Fruit fly (Drosophila melanogaster) whole organism, pupa: ENCODE results near the gene CG14983.
A peak's percentile ranks its signal among the peaks of the same experiment; 100 is the strongest.

Source experiments
- CG34367 ChIP-seq: fragments of 200-800 bp; sonication (Bioruptor generic); optimal IDR thresholded peaks from 2 replicates; lab custom pipeline; 2018; ENCODE audit warnings: missing biosample characterization, mild to moderate bottlenecking, missing genetic modification characterization
- Pif1A ChIP-seq: fragments of 200-800 bp; sonication (Bioruptor generic); optimal IDR thresholded peaks from 3 replicates; lab custom pipeline; 2016; ENCODE audit warnings: missing biosample characterization, missing genetic modification characterization
- gl ChIP-seq: fragments of 200-800 bp; sonication (Bioruptor generic); optimal IDR thresholded peaks from 2 replicates; lab custom pipeline; 2018; ENCODE audit warnings: missing biosample characterization, mild to moderate bottlenecking, missing genetic modification characterization

DNA sequence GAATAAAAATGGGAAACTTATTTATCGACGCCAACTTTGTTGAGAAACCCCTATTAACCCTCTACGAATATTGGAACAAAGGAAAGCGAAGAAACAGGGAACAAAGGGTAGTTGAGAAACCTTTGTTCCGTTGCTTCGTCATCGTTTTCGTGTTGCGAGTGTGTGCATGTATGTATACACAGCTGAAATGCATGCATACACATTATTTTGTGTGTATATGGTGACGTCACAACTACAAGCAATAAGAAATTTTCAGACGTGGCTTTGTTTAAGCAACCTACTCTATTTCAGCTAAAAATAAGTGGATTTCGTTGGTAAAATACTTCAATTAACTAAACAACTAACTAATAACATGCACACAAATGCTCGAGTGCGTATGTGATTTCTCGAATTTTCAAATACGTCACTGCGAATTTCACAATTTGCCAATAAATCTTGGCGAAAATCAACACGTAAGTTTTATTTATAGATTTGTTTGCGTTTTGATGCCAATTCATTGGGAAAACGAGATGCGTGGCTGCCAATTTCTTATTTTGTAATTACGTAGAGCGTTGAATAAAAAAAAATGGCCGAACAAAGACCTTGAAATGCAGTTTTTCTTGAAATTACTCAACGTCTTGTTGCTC is 47.1 kb downstream of the CG14983 start:
- peak; percentile 7 for TF ChIP-seq CG34367 (tag; lab: Kevin White, UChicago)
- TF ChIP-seq gl (tag; lab: Kevin White, UChicago) = peak; percentile 67
- no peak for TF ChIP-seq Pif1A
